Worm (Caenorhabditis elegans): ENCODE data around the gene Y51H4A.23.
A peak's percentile ranks its signal among the peaks of the same experiment; 100 is the strongest.
"Not testable (repeated sequence)": the region's sequence is repeated elsewhere in the genome, so short reads cannot be mapped to it uniquely, and the experiment has no call there.

Gene Y51H4A.23

ce11 chrIV:16722616-16723015, at the start of gene Y51H4A.23:
Y51H4A.23 (plus strand) TSS chrIV:16722916.
- not testable (repeated sequence) for TF ChIP-seq W03F9.2, dao-5, him-1 (tag; optimal IDR thresholded peaks at IDR 0.05)

- no peak for TF ChIP-seq him-1 (tag; optimal IDR thresholded peaks at IDR 0.05)
- TF ChIP-seq W03F9.2 (tag; optimal IDR thresholded peaks at IDR 0.05) = peak; percentile 11
- TF ChIP-seq dao-5 (tag; optimal IDR thresholded peaks at IDR 0.05) = no peak
Measured at ce11 chrIV:16684224-16684623, 38.5 kb upstream of the Y51H4A.23 start.

ce11 chrIV:16694567-16694966, 28.1 kb upstream of the Y51H4A.23 start, which contains the start of gene Y51H4A.941:
Y51H4A.941 (minus strand) TSS chrIV:16694667.
- TF ChIP-seq W03F9.2 (tag; optimal IDR thresholded peaks at IDR 0.05) (no peak), him-1 (tag; optimal IDR thresholded peaks at IDR 0.05) (no peak), dao-5 (tag; optimal IDR thresholded peaks at IDR 0.05) (no peak)

- no peak for TF ChIP-seq W03F9.2 (tag; optimal IDR thresholded peaks at IDR 0.05)
- no peak for TF ChIP-seq dao-5 (tag; optimal IDR thresholded peaks at IDR 0.05)
- no peak for TF ChIP-seq him-1 (tag; optimal IDR thresholded peaks at IDR 0.05)
Measured at ce11 chrIV:16696422-16696821, 26.3 kb upstream of the Y51H4A.23 start.

ce11 chrIV:16706950-16707349, 15.8 kb upstream of the Y51H4A.23 start:
- TF ChIP-seq W03F9.2 (tag; optimal IDR thresholded peaks at IDR 0.05) (no peak), dao-5 (tag; optimal IDR thresholded peaks at IDR 0.05) (no peak), him-1 (tag; optimal IDR thresholded peaks at IDR 0.05) (no peak)

ce11 chrIV:16709713-16710112, 13.0 kb upstream of the Y51H4A.23 start:
- TF ChIP-seq W03F9.2 (tag; optimal IDR thresholded peaks at IDR 0.05) = no peak
- no peak for TF ChIP-seq dao-5 (tag; optimal IDR thresholded peaks at IDR 0.05)
- no peak for TF ChIP-seq him-1 (tag; optimal IDR thresholded peaks at IDR 0.05)

ce11 chrIV:16710312-16710711, 12.4 kb upstream of the Y51H4A.23 start:
- TF ChIP-seq W03F9.2 (tag; optimal IDR thresholded peaks at IDR 0.05) = no peak
- no peak for TF ChIP-seq dao-5 (tag; optimal IDR thresholded peaks at IDR 0.05)
- TF ChIP-seq him-1 (tag; optimal IDR thresholded peaks at IDR 0.05) = no peak

- TF ChIP-seq W03F9.2 (tag; optimal IDR thresholded peaks at IDR 0.05) = no peak
- TF ChIP-seq dao-5 (tag; optimal IDR thresholded peaks at IDR 0.05) = no peak
- TF ChIP-seq him-1 (tag; optimal IDR thresholded peaks at IDR 0.05) = no peak
Measured at ce11 chrIV:16718651-16719050, 4.1 kb upstream of the Y51H4A.23 start.

- TF ChIP-seq dao-5 (tag; optimal IDR thresholded peaks at IDR 0.05) (no peak), him-1 (tag; optimal IDR thresholded peaks at IDR 0.05) (no peak), W03F9.2 (tag; optimal IDR thresholded peaks at IDR 0.05) (no peak)
Measured at ce11 chrIV:16720412-16720811, 2.3 kb upstream of the Y51H4A.23 start, which contains the start of gene Y51H4A.22. Y51H4A.22 (plus strand) TSS chrIV:16720712.

ce11 chrIV:16722000-16722607, 612 bp upstream of the Y51H4A.23 start:
- TF ChIP-seq W03F9.2 (tag; optimal IDR thresholded peaks at IDR 0.05) (no peak), him-1 (tag; optimal IDR thresholded peaks at IDR 0.05) (no peak), dao-5 (tag; optimal IDR thresholded peaks at IDR 0.05) (no peak)

ce11 chrIV:16735957-16736356, 13.2 kb downstream of the Y51H4A.23 start, which contains the start of gene Y51H4A.25:
Y51H4A.25 (plus strand) TSS chrIV:16736329.
- no peak for TF ChIP-seq dao-5 (tag; optimal IDR thresholded peaks at IDR 0.05)
- TF ChIP-seq W03F9.2 (tag; optimal IDR thresholded peaks at IDR 0.05) = no peak
- TF ChIP-seq him-1 (tag; optimal IDR thresholded peaks at IDR 0.05) = no peak

ce11 chrIV:16740769-16741168, 18.1 kb downstream of the Y51H4A.23 start, which contains the start of gene Y51H4A.24:
Y51H4A.24 (minus strand) TSS chrIV:16740869.
- no peak for TF ChIP-seq him-1 (tag; optimal IDR thresholded peaks at IDR 0.05)
- TF ChIP-seq W03F9.2 (tag; optimal IDR thresholded peaks at IDR 0.05) = no peak
- no peak for TF ChIP-seq dao-5 (tag; optimal IDR thresholded peaks at IDR 0.05)

- no peak for TF ChIP-seq dao-5 (tag; optimal IDR thresholded peaks at IDR 0.05)
- no peak for TF ChIP-seq him-1 (tag; optimal IDR thresholded peaks at IDR 0.05)
- no peak for TF ChIP-seq W03F9.2 (tag; optimal IDR thresholded peaks at IDR 0.05)
Measured at ce11 chrIV:16743530-16743929, 20.8 kb downstream of the Y51H4A.23 start, which contains the start of gene Y43D4A.1. Y43D4A.1 (plus strand) TSS chrIV:16743830.

ce11 chrIV:16751087-16751486, 28.4 kb downstream of the Y51H4A.23 start:
- TF ChIP-seq him-1 (tag; optimal IDR thresholded peaks at IDR 0.05) = no peak
- no peak for TF ChIP-seq dao-5 (tag; optimal IDR thresholded peaks at IDR 0.05)
- no peak for TF ChIP-seq W03F9.2 (tag; optimal IDR thresholded peaks at IDR 0.05)

ce11 chrIV:16755771-16756170, 33.1 kb downstream of the Y51H4A.23 start, which contains the start of gene Y43D4A.2:
Y43D4A.2 (minus strand) TSS chrIV:16755871.
- TF ChIP-seq dao-5, W03F9.2, him-1 (tag; optimal IDR thresholded peaks at IDR 0.05): not testable (repeated sequence)
